Fruit fly (Drosophila melanogaster) ovary, adult (tissue): Measurements from ENCODE around the gene Frl.
A peak's percentile ranks its signal among the peaks of the same experiment; 100 is the strongest.

ENCODE experiments used
- CG17801 ChIP-seq: fragments of 200-800 bp; optimal IDR thresholded peaks from 2 replicates; lab custom pipeline; 2019; ENCODE audit warnings: missing biosample characterization, mild to moderate bottlenecking, missing genetic modification characterization, moderate library complexity; ENCODE audit not compliant: partially characterized antibody

The Frl gene

dm6 chr3L:14053073-14053643, at the start of gene Frl, which contains the start of gene CG13484:
Gene Frl, plus strand, starts transcription at chr3L:14053215.
Gene CG13484, minus strand, starts transcription at chr3L:14053079.
- TF ChIP-seq CG17801: peak; percentile 76

DNA sequence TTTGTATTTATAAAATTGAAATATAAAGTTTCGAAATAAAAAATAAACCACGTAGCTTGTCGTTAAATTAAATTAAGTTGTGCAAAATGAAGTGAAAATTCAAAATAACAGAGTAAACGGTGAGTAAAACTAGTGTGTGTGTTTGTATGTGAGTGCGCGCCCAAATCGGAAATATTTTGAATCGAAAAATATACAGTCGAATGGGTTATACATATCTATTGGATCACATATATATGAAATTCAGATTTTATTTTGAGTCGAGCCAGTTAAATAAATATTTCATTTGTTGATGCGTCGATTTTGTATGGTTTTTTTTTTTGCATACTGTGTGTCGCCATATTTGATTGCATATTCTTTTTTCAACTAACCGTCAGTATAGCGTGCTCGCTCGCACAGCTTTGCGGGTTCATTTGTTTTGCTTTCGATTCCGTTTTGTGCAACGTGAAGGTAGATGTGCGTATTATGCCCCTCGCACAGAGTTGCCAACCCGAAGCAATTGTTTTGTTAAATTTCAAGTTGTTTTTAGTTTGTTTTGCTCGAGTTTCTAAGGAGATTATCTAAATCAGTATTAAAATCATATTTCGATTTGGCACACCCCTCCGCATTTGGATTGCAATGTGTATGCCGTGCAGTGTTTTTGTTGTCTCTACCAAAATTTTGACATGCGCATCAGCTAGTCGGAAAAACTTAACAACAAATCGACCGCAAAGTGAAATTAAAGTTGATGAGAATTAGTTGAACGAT, 49.5 kb upstream of the Frl start:
- no peak for TF ChIP-seq CG17801

dm6 chr3L:14004041-14004407, 49.0 kb upstream of the Frl start:
- TF ChIP-seq CG17801: no peak

dm6 chr3L:14004963-14005458, 48.0 kb upstream of the Frl start:
- peak; percentile 95 for TF ChIP-seq CG17801

dm6 chr3L:14005627-14006287, 47.3 kb upstream of the Frl start:
- TF ChIP-seq CG17801: peak; percentile 28

dm6 chr3L:14006704-14007126, 46.3 kb upstream of the Frl start:
- TF ChIP-seq CG17801: peak; percentile 42

DNA sequence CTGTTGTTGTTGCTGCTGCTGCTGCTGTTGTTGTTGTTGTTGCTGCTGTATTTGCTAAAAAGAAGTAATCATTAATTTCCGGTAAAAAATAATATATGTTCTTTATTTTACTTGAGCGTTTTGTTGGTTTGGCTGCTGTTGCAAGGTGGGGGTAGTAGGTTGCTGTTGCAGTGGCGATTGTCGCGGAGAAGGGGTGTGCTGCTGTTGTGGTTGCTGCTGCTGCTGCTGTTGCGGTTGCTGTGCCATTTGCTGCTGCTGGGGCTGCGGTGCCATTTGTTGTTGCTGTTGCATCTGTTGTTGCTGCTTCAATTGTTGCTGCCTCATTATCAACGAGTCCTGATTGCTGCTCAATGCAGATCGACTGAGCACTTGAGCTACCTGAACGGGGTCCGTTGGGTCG, 27.3 kb upstream of the Frl start:
- TF ChIP-seq CG17801: no peak

DNA sequence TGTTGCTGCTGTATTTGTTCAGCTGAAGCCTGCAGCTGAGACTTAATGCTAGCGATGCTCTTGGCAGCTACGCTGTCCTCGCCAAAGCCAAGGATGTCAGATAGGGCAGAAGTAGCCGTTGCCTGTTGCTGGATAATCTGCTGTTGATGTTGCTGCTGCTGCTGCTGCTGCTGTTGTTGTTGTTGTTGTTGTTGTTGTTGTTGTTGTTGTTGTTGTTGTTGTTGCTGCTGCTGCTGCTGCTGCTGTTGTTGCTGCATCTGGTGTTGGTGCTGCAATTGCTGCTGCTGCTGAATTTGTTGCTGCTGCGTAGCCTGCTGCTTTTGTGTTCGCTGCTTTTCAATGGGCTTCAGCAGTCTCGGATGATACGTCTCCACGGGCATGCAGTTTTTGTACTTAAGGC, 25.5 kb upstream of the Frl start:
- no peak for TF ChIP-seq CG17801

dm6 chr3L:14028485-14029384, 24.3 kb upstream of the Frl start, which contains the start of gene Ptip:
Gene Ptip, minus strand, starts transcription at chr3L:14029121.
- peak; percentile 11 for TF ChIP-seq CG17801

- peak; percentile 3 for TF ChIP-seq CG17801
Measured at dm6 chr3L:14031171-14032126, 21.6 kb upstream of the Frl start, which contains the start of the genes CG6650 and endos. Gene CG6650, plus strand, starts transcription at chr3L:14031450. Gene endos, minus strand, starts transcription at chr3L:14031706.

DNA sequence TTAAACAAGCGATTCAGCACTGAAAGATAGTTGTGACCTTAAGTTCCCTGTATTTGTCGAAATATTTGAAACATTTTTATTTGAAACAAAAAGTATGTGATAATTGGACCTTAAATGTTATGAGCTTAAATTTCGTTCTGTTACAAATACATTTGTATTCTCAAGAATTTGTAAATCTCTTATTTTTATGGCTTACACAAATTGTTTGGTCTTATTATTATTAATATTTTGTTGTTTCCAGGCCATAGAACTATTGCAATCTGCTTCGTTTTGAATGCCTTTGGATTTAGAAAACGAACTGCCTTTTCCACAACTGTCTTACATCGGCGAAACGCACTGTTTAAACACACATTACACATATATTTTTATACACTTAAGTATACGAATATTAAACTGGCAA, 18.5 kb upstream of the Frl start, which contains the start of gene CG6661:
Gene CG6661 (plus strand): TSS at position 301 of the 400 bp plus-strand sequence.
- no peak for TF ChIP-seq CG17801

- peak; percentile 66 for TF ChIP-seq CG17801
Measured at dm6 chr3L:14036867-14037313, 16.1 kb upstream of the Frl start, which contains the start of gene Hsp110. Gene Hsp110, plus strand, starts transcription at chr3L:14037019.

DNA sequence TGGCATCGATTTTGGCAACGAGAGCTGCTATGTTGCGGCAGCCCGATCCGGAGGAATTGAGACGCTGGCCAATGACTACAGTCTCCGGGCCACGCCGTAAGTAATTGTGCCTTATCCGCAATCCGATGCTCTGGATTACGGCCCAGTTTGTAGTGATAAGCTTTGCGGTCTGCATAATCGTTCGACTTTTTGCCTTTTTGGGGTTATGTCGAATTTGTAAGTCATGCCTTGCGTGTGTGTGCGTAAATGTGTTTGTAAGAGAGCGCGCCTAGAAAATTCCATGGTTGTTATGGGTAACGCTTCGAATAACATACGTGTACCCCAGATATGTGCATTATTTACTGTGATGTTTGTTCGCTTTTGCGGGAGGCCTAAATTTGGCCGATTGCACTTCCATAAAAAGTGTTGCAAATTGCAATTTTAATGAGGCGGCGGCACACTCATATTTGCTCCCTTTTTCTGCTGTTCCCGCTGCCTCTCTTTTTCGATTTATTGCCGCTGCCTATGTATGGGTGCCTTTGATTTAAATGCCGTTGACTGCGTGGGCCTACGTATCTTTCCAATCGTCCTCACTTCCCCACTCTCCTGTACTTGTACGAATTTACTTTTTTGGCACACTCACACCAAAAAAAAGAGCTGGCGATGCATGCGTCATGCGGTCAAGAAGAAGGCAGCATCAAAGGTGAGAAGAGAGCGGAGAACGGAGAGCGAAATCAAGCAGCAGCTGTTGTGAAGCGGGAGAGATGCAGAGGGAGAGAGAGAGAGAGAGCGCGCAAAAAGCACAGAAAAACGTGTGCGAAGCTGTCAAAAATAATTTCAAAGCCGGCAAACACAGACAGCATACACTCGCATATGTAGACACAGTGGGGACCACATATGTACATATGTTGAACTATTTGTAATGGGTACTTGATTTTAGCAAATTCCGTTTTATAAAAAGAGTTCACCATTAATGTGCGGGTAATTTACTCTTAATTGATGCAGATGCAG, 15.1 kb upstream of the Frl start:
- no peak for TF ChIP-seq CG17801
